Worm (Caenorhabditis elegans): ENCODE results near the gene B0554.5.

B0554.5 gene

ce11 chrV:403028-403427 lies 21.2 kb upstream of the B0554.5 start, which contains the start of gene srh-62:
Gene srh-62 (minus strand): TSS chrV:403128.
- TF ChIP-seq nhr-12 (tag; optimal IDR thresholded peaks at IDR 0.05), result no peak
- no peak for TF ChIP-seq nhr-237 (tag; optimal IDR thresholded peaks at IDR 0.05)
- TF ChIP-seq bed-3 (GFP tag; optimal IDR thresholded peaks at IDR 0.05), result no peak
- no peak for TF ChIP-seq ceh-43 (GFP tag; optimal IDR thresholded peaks at IDR 0.05)
- TF ChIP-seq flh-1 (GFP tag; optimal IDR thresholded peaks at IDR 0.05), result no peak
- TF ChIP-seq unc-39 (tag; optimal IDR thresholded peaks at IDR 0.05), result no peak
- no peak for TF ChIP-seq elt-1 (tag; optimal IDR thresholded peaks at IDR 0.05; ENCODE audit: borderline replicate concordance, insufficient read depth)

ce11 chrV:404210-404669 lies 20.0 kb upstream of the B0554.5 start, which contains the start of gene nhr-252:
Gene nhr-252 (plus strand): TSS chrV:404619.
- TF ChIP-seq unc-120 (tag; optimal IDR thresholded peaks at IDR 0.05; ENCODE audit: poor library complexity, severe bottlenecking) (no peak), mep-1 (tag; optimal IDR thresholded peaks at IDR 0.05) (no peak), nhr-237 (tag; optimal IDR thresholded peaks at IDR 0.05) (no peak), blmp-1 (tag; optimal IDR thresholded peaks at IDR 0.05) (no peak), drap-1 (GFP tag; optimal IDR thresholded peaks at IDR 0.05) (no peak), M03D4.4 (tag; optimal IDR thresholded peaks at IDR 0.05) (no peak)

ce11 chrV:412820-413219 lies 11.4 kb upstream of the B0554.5 start:
- TF ChIP-seq ztf-11 (tag; optimal IDR thresholded peaks at IDR 0.05) (no peak), nhr-76 (tag; optimal IDR thresholded peaks at IDR 0.05) (no peak), ces-1 (GFP tag; optimal IDR thresholded peaks at IDR 0.05) (no peak), ham-2 (GFP tag; optimal IDR thresholded peaks at IDR 0.05) (no peak), unc-62 (GFP tag; optimal IDR thresholded peaks at IDR 0.05) (no peak), nhr-2 (tag; optimal IDR thresholded peaks at IDR 0.05) (no peak), snpc-4 (tag; optimal IDR thresholded peaks at IDR 0.05) (no peak), nhr-28 (tag; optimal IDR thresholded peaks at IDR 0.05) (no peak), ceh-83 (GFP tag; optimal IDR thresholded peaks at IDR 0.05) (no peak), pha-4 (tag; optimal IDR thresholded peaks at IDR 0.05) (no peak)

- TF ChIP-seq ceh-43 (GFP tag; optimal IDR thresholded peaks at IDR 0.05) (no peak), elt-1 (tag; optimal IDR thresholded peaks at IDR 0.05; ENCODE audit: borderline replicate concordance, insufficient read depth) (no peak), nhr-28 (tag; optimal IDR thresholded peaks at IDR 0.05) (no peak), lsy-2 (tag; optimal IDR thresholded peaks at IDR 0.05) (no peak), ces-1 (GFP tag; optimal IDR thresholded peaks at IDR 0.05) (no peak), lin-13 (tag; optimal IDR thresholded peaks at IDR 0.05) (no peak), blmp-1 (tag; optimal IDR thresholded peaks at IDR 0.05) (no peak), unc-39 (tag; optimal IDR thresholded peaks at IDR 0.05) (no peak), mep-1 (tag; optimal IDR thresholded peaks at IDR 0.05) (no peak), nhr-237 (tag; optimal IDR thresholded peaks at IDR 0.05) (no peak), elt-3 (tag; optimal IDR thresholded peaks at IDR 0.05) (no peak), snpc-4 (tag; optimal IDR thresholded peaks at IDR 0.05) (no peak)
Observed at ce11 chrV:414630-415029, 9.6 kb upstream of the B0554.5 start, which contains the start of gene dod-19. Gene dod-19 (minus strand): TSS chrV:414759.

ce11 chrV:415072-415471 lies 9.2 kb upstream of the B0554.5 start:
- TF ChIP-seq nhr-237 (tag; optimal IDR thresholded peaks at IDR 0.05), result no peak
- no peak for TF ChIP-seq pha-4 (tag; optimal IDR thresholded peaks at IDR 0.05)
- no peak for TF ChIP-seq elt-1 (tag; optimal IDR thresholded peaks at IDR 0.05; ENCODE audit: borderline replicate concordance, insufficient read depth)
- TF ChIP-seq cnd-1 (tag; optimal IDR thresholded peaks at IDR 0.05), result no peak
- no peak for TF ChIP-seq nhr-28 (tag; optimal IDR thresholded peaks at IDR 0.05)
- TF ChIP-seq elt-3 (tag; optimal IDR thresholded peaks at IDR 0.05), result no peak
- no peak for TF ChIP-seq lin-32 (GFP tag; optimal IDR thresholded peaks at IDR 0.05)
- no peak for TF ChIP-seq zip-8 (tag; optimal IDR thresholded peaks at IDR 0.05)
- TF ChIP-seq blmp-1 (tag; optimal IDR thresholded peaks at IDR 0.05), result no peak
- no peak for TF ChIP-seq mls-2 (tag; optimal IDR thresholded peaks at IDR 0.05)
- no peak for TF ChIP-seq tbx-8 (GFP tag; optimal IDR thresholded peaks at IDR 0.05)

Data from whole organism, mixed stage, embryonic.